Fruit fly (Drosophila melanogaster): ENCODE measurements around the gene ND-B14.5A.

ND-B14.5A gene

DNA sequence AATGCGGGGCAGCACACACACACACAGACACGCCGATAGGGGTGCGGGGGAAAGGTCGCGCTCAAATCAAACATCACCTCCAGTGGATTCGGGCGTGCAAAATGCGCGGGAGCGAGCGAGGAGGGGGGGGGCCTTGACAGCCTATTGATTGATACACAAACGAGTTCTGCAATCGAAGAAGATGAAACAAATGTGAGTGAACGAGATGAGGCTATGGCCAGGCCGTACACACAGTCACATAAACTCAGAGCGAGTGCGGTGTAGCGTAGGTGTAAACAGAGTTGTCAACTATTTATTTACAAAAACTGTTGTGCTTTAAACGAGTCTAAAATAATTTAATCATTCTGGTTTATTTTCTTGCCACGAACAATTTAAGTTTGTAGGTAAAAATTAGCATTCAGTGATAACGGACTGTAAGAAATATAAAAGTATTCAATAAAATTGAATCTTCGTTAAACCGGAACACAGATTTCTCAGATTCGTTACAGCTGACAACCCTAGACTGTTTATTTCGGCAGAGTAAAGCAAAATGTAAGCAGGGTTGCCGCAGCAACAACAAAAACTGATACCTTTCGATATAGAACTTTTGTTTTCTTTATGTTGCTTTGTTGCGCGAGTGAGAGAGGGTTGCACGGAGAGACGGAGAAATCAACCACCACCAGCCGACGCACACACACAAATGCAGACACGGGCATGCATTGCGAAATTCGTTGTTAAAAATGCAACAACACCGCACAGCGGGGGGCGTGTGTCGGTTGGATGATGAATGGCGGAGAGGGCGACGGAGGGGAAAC is 37.2 kb upstream of the ND-B14.5A start (continued):
- TF ChIP-seq CG10462 (GFP tag; optimal IDR thresholded peaks at IDR 0.05) (peak; percentile 66), Dip3 (GFP tag; optimal IDR thresholded peaks at IDR 0.05) (peak; percentile 82), BEAF-32 (GFP tag; optimal IDR thresholded peaks at IDR 0.05) (peak; percentile 6), Atf3 (GFP tag; optimal IDR thresholded peaks at IDR 0.05) (peak; percentile 71), ash1 (GFP tag; optimal IDR thresholded peaks at IDR 0.05) (peak; percentile 40), Myb (GFP tag; optimal IDR thresholded peaks at IDR 0.05) (peak; percentile 59), CG3995 (GFP tag; optimal IDR thresholded peaks at IDR 0.05) (peak; percentile 60), psq (GFP tag; optimal IDR thresholded peaks at IDR 0.05) (peak; percentile 56), ase (GFP tag; IDR thresholded peaks at IDR 0.05) (peak; percentile 76), CG13296 (GFP tag; optimal IDR thresholded peaks at IDR 0.05) (peak; percentile 95), peb (GFP tag; IDR thresholded peaks at IDR 0.05) (peak; percentile 70; the same call in 1 of the 2 replicates), stc (GFP tag; IDR thresholded peaks at IDR 0.05) (peak; percentile 79), Rfx (GFP tag; IDR thresholded peaks at IDR 0.05) (peak; percentile 89), Vsx1 (GFP tag; optimal IDR thresholded peaks at IDR 0.05) (peak; percentile 67), hb (GFP tag; IDR thresholded peaks at IDR 0.05; ENCODE audit: partially characterized antibody) (no peak), croc (GFP tag; conservative IDR thresholded peaks at IDR 0.05) (peak; percentile 76), MTF-1 (GFP tag; optimal IDR thresholded peaks at IDR 0.05; ENCODE audit: borderline replicate concordance) (peak; percentile 83), bab2 (GFP tag; optimal IDR thresholded peaks at IDR 0.05) (peak; percentile 85), CG6654 (GFP tag; optimal IDR thresholded peaks at IDR 0.05) (peak; percentile 68), CG14860 (GFP tag; IDR thresholded peaks at IDR 0.05; ENCODE audit: partially characterized antibody) (no peak), CG9817 (tag; optimal IDR thresholded peaks at IDR 0.05) (peak; percentile 87), gce (GFP tag; IDR thresholded peaks at IDR 0.05) (peak; percentile 76), TFAM (GFP tag; optimal IDR thresholded peaks at IDR 0.05) (no peak), CG5953 (GFP tag; IDR thresholded peaks at IDR 0.05) (peak; percentile 60), Hr39 (optimal IDR thresholded peaks at IDR 0.05) (no peak), dimm (GFP tag; IDR thresholded peaks at IDR 0.05) (peak; percentile 42; the same call in 1 of the 2 replicates), ro (GFP tag; IDR thresholded peaks at IDR 0.05) (peak; percentile 48; the same call in 1 of the 2 replicates), CG11723 (GFP tag; optimal IDR thresholded peaks at IDR 0.05) (peak; percentile 83), CG13287 (GFP tag; IDR thresholded peaks at IDR 0.05; ENCODE audit: partially characterized antibody) (peak; percentile 14; the same call in 1 of the 2 replicates), CG6813 (GFP tag; optimal IDR thresholded peaks at IDR 0.05) (peak; percentile 87), H2.0 (GFP tag; IDR thresholded peaks at IDR 0.05) (peak; percentile 73), tgo (GFP tag; IDR thresholded peaks at IDR 0.05) (peak; percentile 87), CG6272 (GFP tag; IDR thresholded peaks at IDR 0.05) (peak; percentile 61), gem (tag; optimal IDR thresholded peaks at IDR 0.05) (peak; percentile 95), CG13624 (GFP tag; optimal IDR thresholded peaks at IDR 0.05) (peak; percentile 86), Doc2 (GFP tag; IDR thresholded peaks at IDR 0.05) (0 out of 2 replicates have a peak, but pooled peaks have one; percentile 26), Chrac-16 (GFP tag; optimal IDR thresholded peaks at IDR 0.05) (peak; percentile 77), Dip2 (GFP tag; IDR thresholded peaks at IDR 0.05) (no peak), CG8944 (GFP tag; optimal IDR thresholded peaks at IDR 0.05) (peak; percentile 77), HLH54F (GFP tag; optimal IDR thresholded peaks at IDR 0.05) (peak; percentile 77), CTCF (GFP tag; optimal IDR thresholded peaks at IDR 0.05) (peak; percentile 43), grn (GFP tag; optimal IDR thresholded peaks at IDR 0.05) (peak; percentile 34), Ravus (GFP tag; IDR thresholded peaks at IDR 0.05) (peak; percentile 33), CG4404 (GFP tag; IDR thresholded peaks at IDR 0.05) (peak; percentile 76), cas (GFP tag; IDR thresholded peaks at IDR 0.05) (0 out of 2 replicates have a peak, but pooled peaks have one; percentile 40), lab (GFP tag; optimal IDR thresholded peaks at IDR 0.05) (peak; percentile 95), lmd (GFP tag; IDR thresholded peaks at IDR 0.05) (peak; percentile 86), CG7271 (tag; optimal IDR thresholded peaks at IDR 0.05) (peak; percentile 16), CG15601 (tag; optimal IDR thresholded peaks at IDR 0.05) (peak; percentile 88), CG12659 (GFP tag; optimal IDR thresholded peaks at IDR 0.05) (peak; percentile 93)
